Fruit fly (Drosophila melanogaster) whole organism, wandering third instar larva: ENCODE measurements around the gene TrxT.

Experiments used
- Abd-B ChIP-seq: fragments of >200 bp; optimal IDR thresholded peaks from 2 replicates; lab custom pipeline; 2017; ENCODE audit warnings: missing biosample characterization, missing genetic modification characterization
- CG32264 ChIP-seq: fragments of 200-800 bp; sonication (Bioruptor generic); optimal IDR thresholded peaks from 2 replicates; lab custom pipeline; 2016; ENCODE audit warnings: missing biosample characterization, missing genetic modification characterization
- CG9705 ChIP-seq: fragments of 200-800 bp; sonication (Bioruptor generic); optimal IDR thresholded peaks from 2 replicates; lab custom pipeline; 2018; ENCODE audit warnings: missing biosample characterization, mild to moderate bottlenecking, missing genetic modification characterization
- CrebA ChIP-seq: fragments of 200-800 bp; sonication (Bioruptor generic); optimal IDR thresholded peaks from 2 replicates; lab custom pipeline; 2016; ENCODE audit warnings: missing biosample characterization, mild to moderate bottlenecking, missing genetic modification characterization, borderline replicate concordance
- Dfd ChIP-seq: fragments of >200 bp; optimal IDR thresholded peaks from 2 replicates; lab custom pipeline; 2017; ENCODE audit warnings: missing biosample characterization, missing genetic modification characterization
- Dif ChIP-seq: fragments of 200-275, 200-300 bp; sonication (Bioruptor generic); optimal IDR thresholded peaks from 2 replicates; lab custom pipeline; 2018; ENCODE audit warnings: missing biosample characterization, missing genetic modification characterization; ENCODE audit not compliant: partially characterized antibody
- GATAd ChIP-seq: sonication (Bioruptor generic); optimal IDR thresholded peaks from 2 replicates; lab custom pipeline; 2016; ENCODE audit warnings: missing biosample characterization, missing genetic modification characterization
- HLH106 ChIP-seq: fragments of 200-800 bp; optimal IDR thresholded peaks from 3 replicates; lab custom pipeline; 2019; ENCODE audit warnings: missing biosample characterization, mild to moderate bottlenecking, missing genetic modification characterization, moderate library complexity
- Hnf4 ChIP-seq: fragments of 200-800 bp; sonication (Bioruptor generic); optimal IDR thresholded peaks from 2 replicates; lab custom pipeline; 2016; ENCODE audit warnings: missing biosample characterization, mild to moderate bottlenecking, missing genetic modification characterization
- Hr78 ChIP-seq: fragments of >200 bp; optimal IDR thresholded peaks from 2 replicates; lab custom pipeline; 2017; ENCODE audit warnings: missing biosample characterization, missing genetic modification characterization
- Hr83 ChIP-seq: fragments of 200-300 bp; sonication (Bioruptor generic); optimal IDR thresholded peaks from 2 replicates; lab custom pipeline; 2016; ENCODE audit warnings: missing biosample characterization, mild to moderate bottlenecking, missing genetic modification characterization, moderate library complexity; ENCODE audit not compliant: poor library complexity, severe bottlenecking
- Jra ChIP-seq: sonication (Bioruptor generic); optimal IDR thresholded peaks from 2 replicates; lab custom pipeline; 2016; ENCODE audit warnings: missing biosample characterization, missing genetic modification characterization
- Mio ChIP-seq: sonication (Bioruptor generic); optimal IDR thresholded peaks from 2 replicates; lab custom pipeline; 2016; ENCODE audit warnings: missing biosample characterization, missing genetic modification characterization
- Myc ChIP-seq: fragments of >200 bp; optimal IDR thresholded peaks from 2 replicates; lab custom pipeline; 2017
- N ChIP-seq: fragments of >200 bp; optimal IDR thresholded peaks from 2 replicates; lab custom pipeline; 2018; ENCODE audit warnings: missing biosample characterization, missing external identifiers, missing genetic modification characterization
- OdsH ChIP-seq: fragments of 200-800 bp; sonication (Bioruptor generic); optimal IDR thresholded peaks from 2 replicates; lab custom pipeline; 2016; ENCODE audit warnings: missing biosample characterization, mild to moderate bottlenecking, missing genetic modification characterization
- Rel ChIP-seq, 2 experiments: fragments of 200-800 bp; sonication (Bioruptor generic) in 1 of 2; optimal IDR thresholded peaks; 2 replicates in 1 of 2; 3 replicates in 1 of 2; lab custom pipeline; 2016 to 2019; ENCODE audit warnings: mild to moderate bottlenecking in 2 of 2, missing biosample characterization in 2 of 2, missing genetic modification characterization in 2 of 2, moderate library complexity in 1 of 2
- Sp1 ChIP-seq: fragments of 200-800 bp; sonication (Bioruptor generic); optimal IDR thresholded peaks from 3 replicates; lab custom pipeline; 2019; ENCODE audit warnings: missing biosample characterization, mild to moderate bottlenecking, missing genetic modification characterization, moderate library complexity
- Vsx2 ChIP-seq: fragments of 200-300, 225-300 bp; sonication (Bioruptor generic); optimal IDR thresholded peaks from 2 replicates; lab custom pipeline; 2018; ENCODE audit warnings: missing biosample characterization, missing genetic modification characterization; ENCODE audit not compliant: partially characterized antibody
- br ChIP-seq: fragments of 200-800 bp; sonication (Bioruptor generic); optimal IDR thresholded peaks from 2 replicates; lab custom pipeline; 2016; ENCODE audit warnings: missing biosample characterization, missing genetic modification characterization
- brk ChIP-seq: fragments of 200-800 bp; sonication (Bioruptor generic); optimal IDR thresholded peaks from 2 replicates; lab custom pipeline; 2016; ENCODE audit warnings: missing biosample characterization, mild to moderate bottlenecking, missing genetic modification characterization
- dl ChIP-seq, 2 experiments: fragments of 175-275, 200-275 bp in 1 of 2; fragments of 200-275 bp in 1 of 2; sonication (Bioruptor generic); optimal IDR thresholded peaks; lab custom pipeline; 2018; ENCODE audit warnings: mild to moderate bottlenecking in 2 of 2, missing biosample characterization in 2 of 2, missing genetic modification characterization in 2 of 2, moderate library complexity in 2 of 2; ENCODE audit not compliant: partially characterized antibody in 2 of 2, insufficient read depth in 1 of 2
- dmrt93B ChIP-seq: fragments of 200-800 bp; sonication (Bioruptor generic); optimal IDR thresholded peaks from 2 replicates; lab custom pipeline; 2018; ENCODE audit warnings: missing biosample characterization, mild to moderate bottlenecking, missing genetic modification characterization
- dsf ChIP-seq: sonication (Bioruptor generic); optimal IDR thresholded peaks from 2 replicates; lab custom pipeline; 2016; ENCODE audit warnings: missing biosample characterization, missing genetic modification characterization, borderline replicate concordance
- ey ChIP-seq: fragments of 200-800 bp; sonication (Bioruptor generic); optimal IDR thresholded peaks from 2 replicates; lab custom pipeline; 2016; ENCODE audit warnings: missing biosample characterization, missing genetic modification characterization
- foxo ChIP-seq, 2 experiments: fragments of 200-800 bp; sonication (Bioruptor generic); optimal IDR thresholded peaks; 2 replicates in 1 of 2; 3 replicates in 1 of 2; lab custom pipeline; 2016 to 2017; ENCODE audit warnings: missing biosample characterization in 2 of 2, missing genetic modification characterization in 2 of 2
- fru ChIP-seq: fragments of 200-800 bp; sonication (Bioruptor generic); optimal IDR thresholded peaks from 3 replicates; lab custom pipeline; 2016; ENCODE audit warnings: missing biosample characterization, mild to moderate bottlenecking, missing genetic modification characterization
- h ChIP-seq: fragments of 200-800 bp; sonication (Bioruptor generic); optimal IDR thresholded peaks from 3 replicates; lab custom pipeline; 2016; ENCODE audit warnings: missing biosample characterization, mild to moderate bottlenecking, missing genetic modification characterization
- jim ChIP-seq: fragments of 175-275, 200-325 bp; sonication (Bioruptor generic); optimal IDR thresholded peaks from 2 replicates; lab custom pipeline; 2016; ENCODE audit warnings: missing biosample characterization, mild to moderate bottlenecking, missing genetic modification characterization
- lola ChIP-seq: fragments of >200 bp; optimal IDR thresholded peaks from 2 replicates; lab custom pipeline; 2017; ENCODE audit warnings: missing biosample characterization, missing genetic modification characterization
- pan ChIP-seq: fragments of >200 bp; optimal IDR thresholded peaks from 2 replicates; lab custom pipeline; 2017
- psq ChIP-seq: fragments of 200-800 bp; sonication (Bioruptor generic); optimal IDR thresholded peaks from 3 replicates; lab custom pipeline; 2017; ENCODE audit warnings: missing biosample characterization, mild to moderate bottlenecking, missing genetic modification characterization, moderate library complexity
- rgr ChIP-seq: fragments of 200-800 bp; sonication (Bioruptor generic); optimal IDR thresholded peaks from 3 replicates; lab custom pipeline; 2016; ENCODE audit warnings: missing biosample characterization, mild to moderate bottlenecking, missing genetic modification characterization
- sage ChIP-seq: fragments of 200-800 bp; sonication (Bioruptor generic); optimal IDR thresholded peaks from 2 replicates; lab custom pipeline; 2016; ENCODE audit warnings: missing biosample characterization, mild to moderate bottlenecking, missing genetic modification characterization
- sv ChIP-seq: fragments of 200-800 bp; sonication (Bioruptor generic); optimal IDR thresholded peaks from 3 replicates; lab custom pipeline; 2016; ENCODE audit warnings: missing biosample characterization, missing genetic modification characterization
- tai ChIP-seq: sonication (Bioruptor generic); optimal IDR thresholded peaks from 2 replicates; lab custom pipeline; 2016; ENCODE audit warnings: missing biosample characterization, missing genetic modification characterization
- usp ChIP-seq: fragments of >200 bp; optimal IDR thresholded peaks from 2 replicates; lab custom pipeline; 2017; ENCODE audit warnings: missing biosample characterization, missing genetic modification characterization
- woc ChIP-seq: sonication (Bioruptor generic); optimal IDR thresholded peaks from 2 replicates; lab custom pipeline; 2016; ENCODE audit warnings: missing biosample characterization, mild to moderate bottlenecking, missing genetic modification characterization

The TrxT gene

dm6 chrX:5323636-5324035 lies 11.9 kb upstream of the TrxT start, which contains the start of gene Mcm3:
Gene Mcm3, plus strand, starts transcription at chrX:5323855.
- TF ChIP-seq CG32264, result no peak
- no peak for TF ChIP-seq psq (GFP tag; lab: Kevin White, UChicago)
- TF ChIP-seq sv (GFP tag; lab: Kevin White, UChicago), result no peak
- TF ChIP-seq foxo (GFP tag; optimal IDR thresholded peaks at IDR 0.05; lab: Kevin White, UChicago), result no peak

- TF ChIP-seq Rel (GFP tag; optimal IDR thresholded peaks at IDR 0.05; lab: Kevin White, UChicago), result no peak
- TF ChIP-seq Rel (tag; optimal IDR thresholded peaks at IDR 0.05; lab: Kevin White, UChicago), result peak; percentile 47
- TF ChIP-seq N (GFP tag; lab: Kevin White, UChicago), result peak; percentile 86
- TF ChIP-seq CG32264, result no peak
- no peak for TF ChIP-seq br
- TF ChIP-seq Hr83 (GFP tag; lab: Kevin White, UChicago), result peak; percentile 51
- no peak for TF ChIP-seq brk
- TF ChIP-seq rgr (GFP tag; lab: Kevin White, UChicago), result peak; percentile 68
- TF ChIP-seq Sp1, result peak; percentile 74
- peak; percentile 5 for TF ChIP-seq jim
- TF ChIP-seq pan (lab: Kevin White, UChicago), result no peak
- peak; percentile 67 for TF ChIP-seq ey (GFP tag; lab: Kevin White, UChicago)
- TF ChIP-seq dl (GFP tag; optimal IDR thresholded peaks at IDR 0.05; lab: Kevin White, UChicago; ENCODE audit: insufficient read depth in 1 of 2, partially characterized antibody in 2 of 2), result no peak
- TF ChIP-seq GATAd (GFP tag; lab: Kevin White, UChicago), result peak; percentile 9
- no peak for TF ChIP-seq Dfd (GFP tag; lab: Kevin White, UChicago)
- peak; percentile 72 for TF ChIP-seq CG9705 (GFP tag; lab: Kevin White, UChicago)
- TF ChIP-seq Vsx2, result no peak
- TF ChIP-seq Myc (lab: Kevin White, UChicago), result no peak
- no peak for TF ChIP-seq Abd-B (GFP tag; lab: Kevin White, UChicago)
- peak in 1 of 2 experiments; percentile 73 for TF ChIP-seq foxo (GFP tag; optimal IDR thresholded peaks at IDR 0.05; lab: Kevin White, UChicago)
- TF ChIP-seq Mio (GFP tag; lab: Kevin White, UChicago), result no peak
- TF ChIP-seq Hr78, result no peak
- no peak for TF ChIP-seq tai (GFP tag; lab: Kevin White, UChicago)
- no peak for TF ChIP-seq Hnf4 (GFP tag; lab: Kevin White, UChicago)
- peak; percentile 60 for TF ChIP-seq psq (GFP tag; lab: Kevin White, UChicago)
- no peak for TF ChIP-seq dsf (GFP tag; lab: Kevin White, UChicago)
- peak; percentile 74 for TF ChIP-seq HLH106 (tag; lab: Kevin White, UChicago)
- TF ChIP-seq dmrt93B (GFP tag; lab: Kevin White, UChicago), result peak; percentile 69
- no peak for TF ChIP-seq Jra
- TF ChIP-seq OdsH, result peak; percentile 41
- TF ChIP-seq usp (GFP tag; lab: Kevin White, UChicago), result no peak
- TF ChIP-seq woc (GFP tag; lab: Kevin White, UChicago), result peak; percentile 87
- no peak for TF ChIP-seq lola
- TF ChIP-seq fru (GFP tag; lab: Kevin White, UChicago), result no peak
- TF ChIP-seq Dif (GFP tag; lab: Kevin White, UChicago), result no peak
- TF ChIP-seq sage (GFP tag; lab: Kevin White, UChicago), result no peak
- TF ChIP-seq CrebA, result no peak
- peak; percentile 70 for TF ChIP-seq h (GFP tag; lab: Kevin White, UChicago)
- peak; percentile 42 for TF ChIP-seq sv (GFP tag; lab: Kevin White, UChicago)
Measured at dm6 chrX:5322459-5322883, 10.8 kb upstream of the TrxT start, which contains the start of gene Rnp4F. Gene Rnp4F, minus strand, starts transcription at chrX:5322696.

- TF ChIP-seq Myc (lab: Kevin White, UChicago), result peak; percentile 31
- no peak for TF ChIP-seq N (GFP tag; lab: Kevin White, UChicago)
- TF ChIP-seq br, result no peak
Measured at dm6 chrX:5317170-5317569, 5.5 kb upstream of the TrxT start, which contains the start of the genes CG15930 and Sas10. Gene CG15930, minus strand, starts transcription at chrX:5317295. Gene Sas10, plus strand, starts transcription at chrX:5317409.
